Fruit fly (Drosophila melanogaster) whole organism, embryonic: ENCODE measurements around the gene rempA.
A peak's percentile ranks its signal among the peaks of the same experiment; 100 is the strongest.

ENCODE experiments used
- Asciz ChIP-seq: fragments of 200-800 bp; sonication (Bioruptor generic); optimal IDR thresholded peaks from 2 replicates; lab custom pipeline; 2017; ENCODE audit warnings: missing biosample characterization, mild to moderate bottlenecking, missing genetic modification characterization, missing genetic modification reagents
- Atf6 ChIP-seq: fragments of 200-800 bp; sonication (Bioruptor generic); IDR thresholded peaks from 2 replicates; pipeline ENCODE4 v1.3.6; 2022; ENCODE audit warnings: missing biosample characterization, missing genetic modification characterization
- CG10147 ChIP-seq: fragments of 200-800 bp; sonication (Bioruptor generic); optimal IDR thresholded peaks from 2 replicates; lab custom pipeline; 2019; ENCODE audit warnings: missing biosample characterization, mild to moderate bottlenecking, missing genetic modification characterization, moderate library complexity
- CG11247 ChIP-seq: fragments of 200-800 bp; sonication (Bioruptor generic); IDR thresholded peaks from 2 replicates; pipeline ENCODE4 v1.3.6; 2022; ENCODE audit warnings: missing biosample characterization, missing genetic modification characterization
- CG15696 ChIP-seq: fragments of 200-800 bp; sonication (Bioruptor generic); optimal IDR thresholded peaks from 2 replicates; lab custom pipeline; 2019; ENCODE audit warnings: missing biosample characterization, mild to moderate bottlenecking, missing genetic modification characterization, moderate library complexity
- CG1603 ChIP-seq: fragments of 200-800 bp; sonication (Bioruptor generic); optimal IDR thresholded peaks from 2 replicates; lab custom pipeline; 2019; ENCODE audit warnings: missing biosample characterization, mild to moderate bottlenecking, missing genetic modification characterization, moderate library complexity
- CG2889 ChIP-seq: fragments of 200-800 bp; sonication (Bioruptor generic); IDR thresholded peaks from 3 replicates; pipeline ENCODE4 v1.3.6; 2022; ENCODE audit warnings: missing biosample characterization, missing genetic modification characterization
- CG3281 ChIP-seq: fragments of 200-800 bp; sonication (Bioruptor generic); optimal IDR thresholded peaks from 3 replicates; lab custom pipeline; 2017; ENCODE audit warnings: missing biosample characterization, mild to moderate bottlenecking, missing genetic modification characterization
- CG34376 ChIP-seq: fragments of 200-800 bp; sonication (Bioruptor generic); optimal IDR thresholded peaks from 2 replicates; lab custom pipeline; 2018; ENCODE audit warnings: missing biosample characterization, mild to moderate bottlenecking, missing genetic modification characterization
- CG34422 ChIP-seq: fragments of 200-800 bp; sonication (Bioruptor generic); IDR thresholded peaks from 3 replicates; pipeline ENCODE4 v1.3.6; 2022; ENCODE audit warnings: missing biosample characterization, missing genetic modification characterization
- CG4424 ChIP-seq: fragments of 200-800 bp; sonication (Bioruptor generic); optimal IDR thresholded peaks from 3 replicates; lab custom pipeline; 2016; ENCODE audit warnings: missing biosample characterization, missing genetic modification characterization
- CG6689 ChIP-seq: fragments of 200-800 bp; sonication (Bioruptor generic); IDR thresholded peaks from 2 replicates; pipeline ENCODE4 v1.3.6; 2022; ENCODE audit warnings: missing biosample characterization, missing genetic modification characterization
- CG6765 ChIP-seq: fragments of 200-800 bp; sonication (Bioruptor generic); optimal IDR thresholded peaks from 3 replicates; lab custom pipeline; 2017; ENCODE audit warnings: missing biosample characterization, mild to moderate bottlenecking, missing genetic modification characterization
- Camta ChIP-seq: fragments of 200-800 bp; sonication (Bioruptor generic); optimal IDR thresholded peaks from 2 replicates; lab custom pipeline; 2016; ENCODE audit warnings: missing biosample characterization, missing genetic modification characterization
- CkIIα-i1 ChIP-seq: fragments of 200-800 bp; sonication (Bioruptor generic); IDR thresholded peaks from 2 replicates; pipeline ENCODE4 v1.3.6; 2022; ENCODE audit warnings: missing biosample characterization, missing genetic modification characterization
- CrebB ChIP-seq: fragments of 200-800 bp; sonication (Bioruptor generic); optimal IDR thresholded peaks from 3 replicates; lab custom pipeline; 2018; ENCODE audit warnings: missing biosample characterization, mild to moderate bottlenecking, missing genetic modification characterization
- Dll ChIP-seq: fragments of 200-800 bp; sonication (Bioruptor generic); IDR thresholded peaks from 4 replicates; pipeline ENCODE4 v1.3.6; 2022; ENCODE audit warnings: missing biosample characterization, missing genetic modification characterization; ENCODE audit not compliant: partially characterized antibody
- Doc3 ChIP-seq: fragments of 200-800 bp; sonication (Bioruptor generic); IDR thresholded peaks from 3 replicates; pipeline ENCODE4 v1.3.6; 2022; ENCODE audit warnings: missing biosample characterization, missing genetic modification characterization; ENCODE audit not compliant: partially characterized antibody
- Gsc ChIP-seq: fragments of 200-800 bp; sonication (Bioruptor generic); IDR thresholded peaks from 2 replicates; pipeline ENCODE4 v1.3.6; 2022; ENCODE audit warnings: missing biosample characterization, missing genetic modification characterization
- HLHmδ ChIP-seq: fragments of 200-800 bp; sonication (Bioruptor generic); optimal IDR thresholded peaks from 2 replicates; lab custom pipeline; 2018; ENCODE audit warnings: missing biosample characterization, mild to moderate bottlenecking, missing genetic modification characterization, moderate library complexity
- Hey ChIP-seq: fragments of 200-800 bp; sonication (Bioruptor generic); optimal IDR thresholded peaks from 3 replicates; lab custom pipeline; 2018; ENCODE audit warnings: missing biosample characterization, mild to moderate bottlenecking, missing genetic modification characterization
- HmgD ChIP-seq: fragments of 200-800 bp; sonication (Bioruptor generic); optimal IDR thresholded peaks from 3 replicates; lab custom pipeline; 2016; ENCODE audit warnings: missing biosample characterization, missing genetic modification characterization
- Lim3 ChIP-seq: fragments of 200-800 bp; sonication (Bioruptor generic); IDR thresholded peaks from 2 replicates; pipeline ENCODE4 v1.3.6; 2022; ENCODE audit warnings: missing biosample characterization, missing genetic modification characterization
- Neu2 ChIP-seq: fragments of 200-800 bp; sonication (Bioruptor generic); optimal IDR thresholded peaks from 3 replicates; lab custom pipeline; 2016; ENCODE audit warnings: missing biosample characterization, missing genetic modification characterization, borderline replicate concordance
- Nf-YA ChIP-seq: fragments of 200-800 bp; sonication (Bioruptor generic); IDR thresholded peaks from 2 replicates; pipeline ENCODE4 v1.3.6; 2022; ENCODE audit warnings: missing biosample characterization, missing genetic modification characterization
- Rfx ChIP-seq: fragments of 200-800 bp; sonication (Bioruptor generic); IDR thresholded peaks from 2 replicates; pipeline ENCODE4 v1.3.6; 2022; ENCODE audit warnings: missing biosample characterization, missing genetic modification characterization
- Six4 ChIP-seq: fragments of 200-800 bp; sonication (Bioruptor generic); optimal IDR thresholded peaks from 2 replicates; lab custom pipeline; 2016; ENCODE audit warnings: missing biosample characterization, missing genetic modification characterization
- Sox102F ChIP-seq: fragments of 200-800 bp; sonication (Bioruptor generic); optimal IDR thresholded peaks from 2 replicates; lab custom pipeline; 2018; ENCODE audit warnings: missing biosample characterization, mild to moderate bottlenecking, missing genetic modification characterization, moderate library complexity
- Sry-β ChIP-seq: fragments of 200-800 bp; sonication (Bioruptor generic); optimal IDR thresholded peaks from 2 replicates; lab custom pipeline; 2018; ENCODE audit warnings: missing biosample characterization, mild to moderate bottlenecking, missing genetic modification characterization, moderate library complexity
- aop ChIP-seq: fragments of 200-800 bp; sonication (Bioruptor generic); IDR thresholded peaks from 2 replicates; pipeline ENCODE4 v1.3.6; 2022; ENCODE audit warnings: missing biosample characterization, missing genetic modification characterization
- chinmo ChIP-seq: fragments of 200-800 bp; sonication (Bioruptor generic); IDR thresholded peaks from 4 replicates; pipeline ENCODE4 v1.3.6; 2022; ENCODE audit warnings: missing biosample characterization, missing genetic modification characterization; ENCODE audit not compliant: partially characterized antibody
- chn ChIP-seq: fragments of 200-800 bp; sonication (Bioruptor generic); optimal IDR thresholded peaks from 2 replicates; lab custom pipeline; 2016; ENCODE audit warnings: missing biosample characterization, missing genetic modification characterization
- dan ChIP-seq: fragments of 200-800 bp; sonication (Bioruptor generic); IDR thresholded peaks from 2 replicates; pipeline ENCODE4 v1.3.6; 2022; ENCODE audit warnings: missing biosample characterization, missing genetic modification characterization
- danr ChIP-seq: fragments of 200-800 bp; sonication (Bioruptor generic); IDR thresholded peaks from 2 replicates; pipeline ENCODE4 v1.3.6; 2022; ENCODE audit warnings: missing biosample characterization, missing genetic modification characterization
- disco-r ChIP-seq: fragments of 200-800 bp; sonication (Bioruptor generic); optimal IDR thresholded peaks from 2 replicates; lab custom pipeline; 2016; ENCODE audit warnings: missing biosample characterization, missing genetic modification characterization
- dpn ChIP-seq, 2 experiments: fragments of 200-800 bp; sonication (Bioruptor generic); optimal IDR thresholded peaks; 3 replicates each; lab custom pipeline; 2016; ENCODE audit warnings: missing biosample characterization in 2 of 2, missing genetic modification characterization in 2 of 2
- fd96Cb ChIP-seq: fragments of 200-800 bp; sonication (Bioruptor generic); optimal IDR thresholded peaks from 2 replicates; lab custom pipeline; 2018; ENCODE audit warnings: missing biosample characterization, mild to moderate bottlenecking, missing genetic modification characterization, moderate library complexity
- gt ChIP-seq: fragments of 200-800 bp; sonication (Bioruptor generic); IDR thresholded peaks from 2 replicates; pipeline ENCODE4 v1.3.6; 2022; ENCODE audit warnings: missing biosample characterization, missing genetic modification characterization
- jing ChIP-seq: fragments of 200-800 bp; sonication (Bioruptor generic); optimal IDR thresholded peaks from 2 replicates; lab custom pipeline; 2018; ENCODE audit warnings: missing biosample characterization, mild to moderate bottlenecking, missing genetic modification characterization
- jumu ChIP-seq: fragments of 200-800 bp; sonication (Bioruptor generic); optimal IDR thresholded peaks from 3 replicates; lab custom pipeline; 2016; ENCODE audit warnings: missing biosample characterization, missing genetic modification characterization
- lilli ChIP-seq: fragments of 200-800 bp; sonication (Bioruptor generic); optimal IDR thresholded peaks from 3 replicates; lab custom pipeline; 2016; ENCODE audit warnings: missing biosample characterization, missing genetic modification characterization
- mld ChIP-seq: fragments of 200-800 bp; sonication (Bioruptor generic); IDR thresholded peaks from 3 replicates; pipeline ENCODE4 v1.3.6; 2022; ENCODE audit warnings: missing biosample characterization, missing genetic modification characterization; ENCODE audit not compliant: partially characterized antibody
- nom ChIP-seq: fragments of 200-800 bp; sonication (Bioruptor generic); optimal IDR thresholded peaks from 2 replicates; lab custom pipeline; 2017; ENCODE audit warnings: missing biosample characterization, missing genetic modification characterization, mild to moderate bottlenecking, moderate library complexity, missing genetic modification reagents
- otp ChIP-seq: fragments of 200-800 bp; sonication (Bioruptor generic); IDR thresholded peaks from 3 replicates; pipeline ENCODE4, ENCODE4 v1.3.6; 2022; ENCODE audit warnings: missing biosample characterization, missing genetic modification characterization
- pnt ChIP-seq: fragments of 200-800 bp; sonication (Bioruptor generic); optimal IDR thresholded peaks from 3 replicates; lab custom pipeline; 2016; ENCODE audit warnings: missing biosample characterization, missing genetic modification characterization
- prd ChIP-seq, 3 experiments: fragments of >200 bp in 2 of 3; fragments of 200-800 bp in 1 of 3; sonication (Bioruptor generic) in 1 of 3; optimal IDR thresholded peaks in 2 of 3; IDR thresholded peaks in 1 of 3; 2 replicates in 2 of 3; 3 replicates in 1 of 3; pipeline versions ENCODE4 v1.3.6 to Lab custom; 2017 to 2022; ENCODE audit warnings: missing biosample characterization in 1 of 3, missing genetic modification characterization in 1 of 3
- vvl ChIP-seq: fragments of 200-800 bp; sonication (Bioruptor generic); IDR thresholded peaks from 2 replicates; pipeline ENCODE4 v1.3.6; 2022; ENCODE audit warnings: missing biosample characterization, missing genetic modification characterization

The rempA gene

DNA sequence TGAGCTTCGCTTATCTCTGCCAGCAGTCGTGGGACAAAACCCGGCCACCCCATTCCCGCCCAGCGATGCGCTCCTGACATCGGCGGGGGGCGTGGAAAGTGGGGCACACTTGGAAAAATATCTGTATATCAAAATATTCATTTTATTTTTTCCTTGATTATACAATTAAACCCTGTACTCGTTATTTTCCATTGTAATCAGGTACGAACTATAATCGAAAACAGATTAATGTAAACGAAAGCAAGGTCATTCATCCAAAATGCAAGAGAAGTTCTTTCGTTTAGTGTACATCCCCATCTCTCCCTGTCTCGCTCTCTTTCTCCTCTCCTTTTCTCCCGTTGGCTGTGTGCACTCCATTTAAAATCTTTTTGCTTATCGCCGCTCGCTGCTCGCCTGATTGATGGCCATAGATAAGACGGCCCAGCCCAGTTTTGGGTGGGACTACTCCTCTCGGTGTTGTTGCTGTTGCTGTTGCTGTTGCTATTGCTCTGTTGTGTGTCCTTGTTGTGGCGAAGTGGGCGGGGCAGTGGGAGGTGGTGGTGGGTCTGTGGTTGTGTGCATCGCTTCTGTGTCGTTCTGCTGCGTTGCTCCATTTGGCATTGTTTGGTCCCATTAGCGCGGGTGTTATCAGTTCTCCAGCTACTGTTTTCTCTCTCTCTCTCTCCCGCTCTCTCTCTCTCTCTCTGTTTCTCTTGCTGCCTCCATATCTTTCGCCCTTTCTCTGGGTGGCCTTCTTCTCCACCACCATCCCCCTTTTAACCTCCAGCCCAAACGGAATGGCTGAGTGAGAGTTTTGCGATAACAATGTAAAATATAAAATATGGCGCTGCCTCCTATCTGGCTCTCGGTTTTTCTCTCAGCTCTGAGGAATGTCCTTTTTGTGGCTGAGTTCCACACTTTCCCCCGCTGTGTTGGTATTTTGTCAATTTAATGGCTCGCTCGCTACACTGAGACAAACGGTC lies 43.8 kb downstream of the rempA start (continued):
- TF ChIP-seq Sry-β (GFP tag; lab: Kevin White, UChicago) (no peak), CkIIα-i1 (GFP tag; lab: Robert Waterston, UW) (no peak), CG34422 (GFP tag; lab: Robert Waterston, UW) (peak; percentile 79; the same call in 2 of the 3 replicates), Sox102F (GFP tag; lab: Kevin White, UChicago) (peak; percentile 89), danr (0 out of 2 replicates have a peak, but pooled peaks have one; percentile 24), Rfx (GFP tag; lab: Robert Waterston, UW) (peak; percentile 62; the same call in 1 of the 2 replicates), Atf6 (GFP tag; lab: Robert Waterston, UW) (peak; percentile 56; the same call in 1 of the 2 replicates), fd96Cb (tag; lab: Kevin White, UChicago) (peak; percentile 86), CG6765 (GFP tag; lab: Kevin White, UChicago) (peak; percentile 27), pnt (peak; percentile 70), Doc3 (GFP tag; lab: Robert Waterston, UW) (no peak), Six4 (GFP tag; lab: Kevin White, UChicago) (peak; percentile 67), CG34376 (GFP tag; lab: Kevin White, UChicago) (no peak), disco-r (GFP tag; lab: Kevin White, UChicago) (no peak), chinmo (GFP tag; lab: Robert Waterston, UW) (peak; percentile 70; the same call in 1 of the 4 replicates), Camta (GFP tag; lab: Kevin White, UChicago) (peak; percentile 67), otp (GFP tag; lab: Robert Waterston, UW) (peak; percentile 64; the same call in 2 of the 3 replicates), HmgD (GFP tag; lab: Kevin White, UChicago) (peak; percentile 12), Gsc (GFP tag; lab: Robert Waterston, UW) (no peak; the same call in 1 of the 2 replicates), CG11247 (GFP tag; lab: Robert Waterston, UW) (no peak), CrebB (tag; lab: Kevin White, UChicago) (peak; percentile 49), CG4424 (GFP tag; lab: Kevin White, UChicago) (peak; percentile 87), jumu (peak; percentile 37), CG10147 (GFP tag; lab: Kevin White, UChicago) (peak; percentile 61), Dll (GFP tag; lab: Robert Waterston, UW) (no peak), jing (GFP tag; lab: Kevin White, UChicago) (peak; percentile 65), vvl (GFP tag; lab: Robert Waterston, UW) (peak; percentile 86), CG6689 (peak; percentile 83), Asciz (GFP tag; lab: Kevin White, UChicago) (peak; percentile 82), gt (GFP tag; lab: Robert Waterston, UW) (peak; percentile 47; the same call in 1 of the 2 replicates), dpn (GFP tag; optimal IDR thresholded peaks at IDR 0.05; lab: Kevin White, UChicago) (peak; percentile 67 to 70), aop (no peak), nom (GFP tag; lab: Kevin White, UChicago) (peak; percentile 39), chn (GFP tag; lab: Kevin White, UChicago) (peak; percentile 80), CG2889 (peak; percentile 41; the same call in 1 of the 3 replicates), dan (GFP tag; lab: Robert Waterston, UW) (no peak), CG15696 (tag; lab: Kevin White, UChicago) (peak; percentile 57), mld (GFP tag; lab: Robert Waterston, UW) (no peak), Lim3 (peak; percentile 47; the same call in 1 of the 2 replicates), Hey (tag; lab: Kevin White, UChicago) (peak; percentile 4), Nf-YA (GFP tag; lab: Robert Waterston, UW) (peak; percentile 26; the same call in 1 of the 2 replicates), Neu2 (GFP tag; lab: Kevin White, UChicago) (no peak), HLHmδ (GFP tag; lab: Kevin White, UChicago) (no peak), lilli (GFP tag; lab: Kevin White, UChicago) (peak; percentile 66), prd (optimal IDR thresholded peaks at IDR 0.05; lab: Kevin White, UChicago) (no peak), prd (GFP tag; IDR thresholded peaks at IDR 0.05; lab: Robert Waterston, UW) (peak; percentile 86), CG1603 (tag; lab: Kevin White, UChicago) (peak; percentile 94), CG3281 (GFP tag; lab: Kevin White, UChicago) (peak; percentile 73)
